Worm (Caenorhabditis elegans): ENCODE data around the gene H06H21.8.

ce11 chrIV:4781123-4781522, 39.8 kb downstream of the H06H21.8 start:
- no peak for TF ChIP-seq unc-55 (GFP tag; optimal IDR thresholded peaks at IDR 0.05)
- no peak for TF ChIP-seq F13H6.1 (tag; optimal IDR thresholded peaks at IDR 0.05)
- TF ChIP-seq ceh-9 (tag; optimal IDR thresholded peaks at IDR 0.05) = no peak
- no peak for TF ChIP-seq che-1 (tag; optimal IDR thresholded peaks at IDR 0.05)
- no peak for TF ChIP-seq dve-1 (tag; optimal IDR thresholded peaks at IDR 0.05)
- no peak for TF ChIP-seq tbx-7 (tag; optimal IDR thresholded peaks at IDR 0.05)

Measured in whole organism, late embryonic.